Worm (Caenorhabditis elegans): ENCODE data around the gene gex-2.

- TF ChIP-seq ama-1 (optimal IDR thresholded peaks at IDR 0.05) (no peak), sea-1 (GFP tag; conservative IDR thresholded peaks at IDR 0.05) (no peak), scrt-1 (GFP tag; IDR thresholded peaks at IDR 0.05) (no peak), pes-1 (GFP tag; IDR thresholded peaks at IDR 0.05) (no peak), tbx-11 (GFP tag; IDR thresholded peaks at IDR 0.05) (no peak), tra-4 (tag; optimal IDR thresholded peaks at IDR 0.05) (no peak), flt-1 (GFP tag; IDR thresholded peaks at IDR 0.05) (no peak), B0310.2 (tag; optimal IDR thresholded peaks at IDR 0.05) (no peak), aly-1 (tag; optimal IDR thresholded peaks at IDR 0.05) (no peak), hmbx-1 (tag; optimal IDR thresholded peaks at IDR 0.05) (no peak), ets-7 (tag; optimal IDR thresholded peaks at IDR 0.05) (no peak)
These were observed 35.1 kb downstream of the gex-2 start for ce11 chrIV:607628-608027.

Data from whole organism, early embryonic.